Worm (Caenorhabditis elegans): Measurements from ENCODE around the gene D2023.4.

DNA sequence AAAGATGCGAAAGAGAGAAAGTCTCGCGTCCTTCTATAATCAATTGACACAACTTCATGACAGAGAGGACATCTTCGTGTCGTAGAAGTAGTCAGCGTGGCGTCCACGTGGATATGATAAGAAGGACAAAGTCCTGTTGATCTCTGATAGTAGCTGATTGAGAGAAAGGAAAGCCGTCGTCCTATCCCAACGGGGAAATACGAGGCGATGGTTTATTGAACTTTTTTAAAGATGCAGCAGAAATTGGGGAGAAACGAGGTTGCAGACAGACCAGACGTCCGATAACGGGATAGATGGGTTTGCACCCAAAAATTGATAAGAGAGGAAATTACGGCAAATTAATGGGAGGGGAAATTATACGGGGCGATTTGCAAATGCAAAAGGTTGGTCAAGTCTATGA is 23.1 kb downstream of the D2023.4 start:
- TF ChIP-seq aly-2 (tag; optimal IDR thresholded peaks at IDR 0.05), result no peak
- no peak for TF ChIP-seq ama-1 (optimal IDR thresholded peaks at IDR 0.05)
- peak; percentile 76 for TF ChIP-seq mdl-1 (tag; optimal IDR thresholded peaks at IDR 0.05)
- no peak for TF ChIP-seq snpc-4 (tag; optimal IDR thresholded peaks at IDR 0.05)
- TF ChIP-seq nhr-25 (tag; optimal IDR thresholded peaks at IDR 0.05), result peak; percentile 96
- TF ChIP-seq pha-4 (tag; optimal IDR thresholded peaks at IDR 0.05), result no peak
- TF ChIP-seq elt-3 (tag; optimal IDR thresholded peaks at IDR 0.05), result peak; percentile 81 to 94 (median 89)
- TF ChIP-seq elt-2 (tag; optimal IDR thresholded peaks at IDR 0.05), result peak; percentile 32
- TF ChIP-seq pqm-1 (tag; optimal IDR thresholded peaks at IDR 0.05), result no peak
- TF ChIP-seq nhr-28 (tag; optimal IDR thresholded peaks at IDR 0.05), result no peak
- no peak for TF ChIP-seq nhr-77 (tag; optimal IDR thresholded peaks at IDR 0.05)

All from whole organism, L3 larva.